Fruit fly (Drosophila melanogaster): Measurements from ENCODE around the gene Rac1.
A peak's percentile ranks its signal among the peaks of the same experiment; 100 is the strongest.

The Rac1 gene

DNA sequence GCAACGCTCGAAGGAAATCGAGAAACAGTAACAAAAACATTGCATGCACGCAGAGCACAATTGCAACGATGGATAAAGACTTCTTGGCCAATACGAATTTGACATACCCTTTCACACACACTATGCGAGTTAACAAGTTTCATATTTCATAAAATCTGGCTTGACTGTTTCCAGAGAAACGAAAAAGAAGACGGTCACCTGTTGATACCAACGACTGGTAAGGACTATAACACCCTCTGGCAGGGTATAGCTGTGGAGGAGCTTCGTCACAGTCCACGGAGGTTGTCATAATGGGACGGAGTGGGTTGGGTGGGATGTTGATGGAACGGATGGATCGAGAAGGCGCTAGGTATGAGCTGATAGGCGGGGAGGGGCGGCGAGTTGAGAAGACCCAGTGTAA lies 45.8 kb upstream of the Rac1 start:
- no peak for TF ChIP-seq Rel (GFP tag; optimal IDR thresholded peaks at IDR 0.05)
- TF ChIP-seq Rel (tag; optimal IDR thresholded peaks at IDR 0.05) = no peak
- TF ChIP-seq jim (GFP tag; optimal IDR thresholded peaks at IDR 0.05) = no peak
- TF ChIP-seq Vsx2 (GFP tag; optimal IDR thresholded peaks at IDR 0.05; ENCODE audit: partially characterized antibody) = no peak
- TF ChIP-seq N (GFP tag; optimal IDR thresholded peaks at IDR 0.05) = no peak
- no peak for TF ChIP-seq CrebA (GFP tag; optimal IDR thresholded peaks at IDR 0.05; ENCODE audit: borderline replicate concordance)
- TF ChIP-seq OdsH (GFP tag; optimal IDR thresholded peaks at IDR 0.05) = peak; percentile 21
- no peak for TF ChIP-seq woc (GFP tag; optimal IDR thresholded peaks at IDR 0.05)
- TF ChIP-seq ey (GFP tag; optimal IDR thresholded peaks at IDR 0.05) = peak; percentile 66
- peak; percentile 32 for TF ChIP-seq HLH106 (tag; optimal IDR thresholded peaks at IDR 0.05)
- TF ChIP-seq CG32264 (GFP tag; optimal IDR thresholded peaks at IDR 0.05) = no peak
- TF ChIP-seq psq (GFP tag; optimal IDR thresholded peaks at IDR 0.05) = peak; percentile 9
- TF ChIP-seq dl (GFP tag; optimal IDR thresholded peaks at IDR 0.05; ENCODE audit: insufficient read depth in 1 of 2, partially characterized antibody in 2 of 2) = no peak
- peak in 1 of 2 experiments; percentile 62 for TF ChIP-seq foxo (GFP tag; optimal IDR thresholded peaks at IDR 0.05)
- TF ChIP-seq fru (GFP tag; optimal IDR thresholded peaks at IDR 0.05) = peak; percentile 58
- TF ChIP-seq Mio (GFP tag; optimal IDR thresholded peaks at IDR 0.05) = no peak
- TF ChIP-seq h (GFP tag; optimal IDR thresholded peaks at IDR 0.05) = peak; percentile 49
- TF ChIP-seq br (GFP tag; optimal IDR thresholded peaks at IDR 0.05) = peak; percentile 34
- TF ChIP-seq pan (optimal IDR thresholded peaks at IDR 0.05) = no peak
- TF ChIP-seq rgr (GFP tag; optimal IDR thresholded peaks at IDR 0.05) = peak; percentile 38
- TF ChIP-seq Sp1 (GFP tag; optimal IDR thresholded peaks at IDR 0.05) = peak; percentile 29
- TF ChIP-seq sage (GFP tag; optimal IDR thresholded peaks at IDR 0.05) = no peak
- TF ChIP-seq usp (GFP tag; optimal IDR thresholded peaks at IDR 0.05) = no peak

DNA sequence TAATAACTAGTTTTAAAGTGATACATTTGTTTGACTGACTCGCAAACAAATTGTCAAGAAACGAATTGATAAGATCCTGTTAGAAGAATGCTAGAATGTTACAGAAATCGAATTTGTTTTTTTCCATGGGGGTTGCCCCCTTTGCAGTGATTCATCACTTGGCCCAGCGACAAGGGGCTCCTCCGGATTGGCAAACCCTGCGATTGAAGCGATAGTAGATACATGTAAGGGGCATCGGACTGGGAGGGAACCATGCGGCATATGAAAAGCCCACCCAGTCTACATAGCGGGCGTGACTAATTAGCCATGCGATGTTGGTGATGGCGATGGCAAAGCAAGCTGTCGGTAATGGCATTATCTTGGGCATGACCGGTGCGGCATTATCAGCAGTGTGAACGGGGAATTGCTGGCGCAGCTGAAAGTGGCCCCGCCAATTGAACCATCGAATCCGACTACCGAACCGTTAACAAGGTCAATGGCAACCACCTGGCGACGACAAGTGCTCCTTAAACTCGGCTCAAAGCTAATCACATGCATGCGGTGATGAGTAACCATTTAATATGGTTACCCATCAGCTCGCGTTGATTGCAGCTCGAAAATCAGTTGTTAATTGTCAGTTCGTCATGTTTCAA lies 44.6 kb upstream of the Rac1 start:
- TF ChIP-seq Vsx2 (GFP tag; optimal IDR thresholded peaks at IDR 0.05; ENCODE audit: partially characterized antibody) (peak; percentile 48), psq (GFP tag; optimal IDR thresholded peaks at IDR 0.05) (no peak)

- TF ChIP-seq Hr83 (GFP tag; optimal IDR thresholded peaks at IDR 0.05; ENCODE audit: poor library complexity, severe bottlenecking) = no peak
- TF ChIP-seq sv (GFP tag; optimal IDR thresholded peaks at IDR 0.05) = peak; percentile 68
- TF ChIP-seq Abd-B (GFP tag; optimal IDR thresholded peaks at IDR 0.05) = no peak
- TF ChIP-seq fru (GFP tag; optimal IDR thresholded peaks at IDR 0.05) = peak; percentile 69
- TF ChIP-seq Myc (optimal IDR thresholded peaks at IDR 0.05) = peak; percentile 61
- peak; percentile 79 for TF ChIP-seq ey (GFP tag; optimal IDR thresholded peaks at IDR 0.05)
- TF ChIP-seq woc (GFP tag; optimal IDR thresholded peaks at IDR 0.05) = peak; percentile 57
- no peak for TF ChIP-seq Rel (GFP tag; optimal IDR thresholded peaks at IDR 0.05)
- peak; percentile 46 for TF ChIP-seq Rel (tag; optimal IDR thresholded peaks at IDR 0.05)
- peak; percentile 63 for TF ChIP-seq rgr (GFP tag; optimal IDR thresholded peaks at IDR 0.05)
- TF ChIP-seq GATAd (GFP tag; optimal IDR thresholded peaks at IDR 0.05) = no peak
- TF ChIP-seq br (GFP tag; optimal IDR thresholded peaks at IDR 0.05) = no peak
- TF ChIP-seq Hr78 (GFP tag; optimal IDR thresholded peaks at IDR 0.05) = no peak
- TF ChIP-seq psq (GFP tag; optimal IDR thresholded peaks at IDR 0.05) = peak; percentile 31
- TF ChIP-seq brk (GFP tag; optimal IDR thresholded peaks at IDR 0.05) = no peak
- TF ChIP-seq h (GFP tag; optimal IDR thresholded peaks at IDR 0.05) = peak; percentile 72
- TF ChIP-seq CrebA (GFP tag; optimal IDR thresholded peaks at IDR 0.05; ENCODE audit: borderline replicate concordance) = no peak
- TF ChIP-seq dmrt93B (GFP tag; optimal IDR thresholded peaks at IDR 0.05) = no peak
- peak; percentile 53 for TF ChIP-seq Jra (GFP tag; optimal IDR thresholded peaks at IDR 0.05)
- no peak for TF ChIP-seq Dif (GFP tag; optimal IDR thresholded peaks at IDR 0.05; ENCODE audit: partially characterized antibody)
- TF ChIP-seq Vsx2 (GFP tag; optimal IDR thresholded peaks at IDR 0.05; ENCODE audit: partially characterized antibody) = no peak
- TF ChIP-seq Dfd (GFP tag; optimal IDR thresholded peaks at IDR 0.05) = no peak
- peak in 1 of 2 experiments; percentile 67 for TF ChIP-seq foxo (GFP tag; optimal IDR thresholded peaks at IDR 0.05)
- peak; percentile 69 for TF ChIP-seq HLH106 (tag; optimal IDR thresholded peaks at IDR 0.05)
- no peak for TF ChIP-seq pan (optimal IDR thresholded peaks at IDR 0.05)
- TF ChIP-seq Hnf4 (GFP tag; optimal IDR thresholded peaks at IDR 0.05) = no peak
- no peak for TF ChIP-seq N (GFP tag; optimal IDR thresholded peaks at IDR 0.05)
- TF ChIP-seq dsf (GFP tag; optimal IDR thresholded peaks at IDR 0.05; ENCODE audit: borderline replicate concordance) = no peak
- TF ChIP-seq Mio (GFP tag; optimal IDR thresholded peaks at IDR 0.05) = peak; percentile 10
- TF ChIP-seq Sp1 (GFP tag; optimal IDR thresholded peaks at IDR 0.05) = peak; percentile 53
- TF ChIP-seq tai (GFP tag; optimal IDR thresholded peaks at IDR 0.05) = no peak
- no peak for TF ChIP-seq jim (GFP tag; optimal IDR thresholded peaks at IDR 0.05)
- peak; percentile 35 for TF ChIP-seq CG9705 (GFP tag; optimal IDR thresholded peaks at IDR 0.05)
- TF ChIP-seq dl (GFP tag; optimal IDR thresholded peaks at IDR 0.05; ENCODE audit: insufficient read depth in 1 of 2, partially characterized antibody in 2 of 2) = no peak
Observed at dm6 chr3L:1342133-1342580, 39.7 kb upstream of the Rac1 start, which contains the start of gene indra. TSS of gene indra (minus strand) at chr3L:1342403.

Measured in whole organism, wandering third instar larva.